Fruit fly (Drosophila melanogaster): Measurements from ENCODE around the gene Ide.

DNA sequence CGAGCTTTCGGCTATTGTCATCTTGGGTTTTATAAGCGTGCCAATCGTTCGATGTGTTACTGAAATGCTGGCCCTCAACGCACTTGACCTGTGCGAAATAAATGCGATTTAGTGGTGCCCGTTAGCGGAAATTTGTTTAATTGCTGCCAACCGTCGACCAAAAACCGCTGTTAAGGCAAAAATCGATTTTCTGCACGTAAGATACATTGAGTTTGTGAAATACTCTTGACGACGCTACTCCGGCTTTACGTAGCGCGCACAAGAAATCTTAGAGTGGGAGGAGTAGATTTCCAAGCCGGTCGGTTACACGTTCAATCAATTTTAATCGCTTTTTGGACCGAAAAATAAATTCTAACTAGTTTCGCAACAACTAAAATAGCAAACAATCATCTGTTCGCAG, 229 bp downstream of the Ide start:
- TF ChIP-seq CG1620 (GFP tag; optimal IDR thresholded peaks at IDR 0.05), result no peak
- no peak for TF ChIP-seq CG7045 (GFP tag; optimal IDR thresholded peaks at IDR 0.05)
- TF ChIP-seq CG11617 (GFP tag; optimal IDR thresholded peaks at IDR 0.05), result no peak
